Worm (Caenorhabditis elegans) whole organism, midembryonic: ENCODE results near the gene eri-3.

ENCODE experiments used
- T22C8.4 ChIP-seq: fragments of 200-800 bp; sonication (Bioruptor generic); IDR thresholded peaks from 2 replicates; pipeline ENCODE4 v1.3.6; 2022; ENCODE audit warnings: missing genetic modification characterization, missing compliant biosample characterization
- cog-1 ChIP-seq: sonication (generic microtip); optimal IDR thresholded peaks from 2 replicates; lab custom pipeline; 2016; ENCODE audit warnings: missing genetic modification characterization, missing compliant biosample characterization
- flt-1 ChIP-seq: fragments of 200-800 bp; sonication (Bioruptor generic); IDR thresholded peaks from 2 replicates; pipeline ENCODE4 v1.3.6; 2022; ENCODE audit warnings: missing genetic modification characterization, missing compliant biosample characterization
- klf-2 ChIP-seq: fragments of 200-800 bp; sonication (Bioruptor generic); conservative IDR thresholded peaks from 2 replicates; pipeline ENCODE4 v1.3.6; 2022; ENCODE audit warnings: missing genetic modification reagents, missing genetic modification characterization, missing compliant biosample characterization
- ztf-23 ChIP-seq: fragments of 200-800 bp; sonication (Bioruptor generic); IDR thresholded peaks from 2 replicates; pipeline ENCODE4 v1.3.6; 2022; ENCODE audit warnings: missing genetic modification reagents, missing genetic modification characterization, missing compliant biosample characterization

DNA sequence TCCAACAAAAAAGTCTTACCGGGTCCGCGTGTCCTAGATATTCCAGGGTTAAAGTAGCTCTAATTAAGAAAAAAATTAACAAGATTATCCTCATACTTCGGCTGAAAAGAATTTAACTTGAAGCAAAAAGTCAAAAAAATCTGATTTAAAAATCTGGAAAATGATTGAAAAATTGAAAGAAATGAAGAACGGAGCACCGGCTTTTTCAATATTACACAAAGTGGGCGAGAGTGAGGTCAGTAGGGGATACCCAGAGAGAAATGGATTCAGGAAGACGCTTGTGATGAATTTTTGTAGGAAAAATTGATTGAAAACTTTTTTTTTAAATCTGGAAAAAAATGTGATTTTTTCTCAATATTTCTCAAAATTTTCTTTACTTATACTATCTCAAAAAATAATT is 22.6 kb upstream of the eri-3 start, which contains the start of gene pho-14:
- no peak for TF ChIP-seq klf-2 (GFP tag; lab: Robert Waterston, UW)
- TF ChIP-seq ztf-23 (GFP tag; lab: Robert Waterston, UW) = no peak
- TF ChIP-seq cog-1 = no peak
- TF ChIP-seq flt-1 (GFP tag; lab: Robert Waterston, UW) = no peak
- TF ChIP-seq T22C8.4 = no peak
